Fruit fly (Drosophila melanogaster): Measurements from ENCODE around the gene Spf30.

The Spf30 gene

DNA sequence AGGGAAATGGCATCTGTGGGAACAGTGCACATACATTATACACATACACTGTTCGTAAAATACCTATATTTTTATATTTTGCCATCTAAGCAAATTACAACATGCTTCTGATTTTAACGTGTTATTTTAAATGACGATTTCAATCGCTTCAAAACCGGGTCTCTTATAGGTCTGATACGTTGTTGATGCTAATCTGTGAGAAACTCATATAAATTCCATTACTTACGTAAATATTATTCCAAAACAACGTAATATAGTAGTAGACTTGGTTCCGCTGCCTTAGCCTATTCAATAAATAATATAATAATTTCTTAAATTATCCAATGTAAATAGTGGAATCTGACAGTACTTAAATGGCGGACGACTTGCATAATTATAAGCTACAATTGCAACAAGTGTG, at the start of gene Spf30:
Gene Spf30, plus strand, starts transcription at position 252 of the 400 bp plus-strand sequence.
- TF ChIP-seq eve (GFP tag; optimal IDR thresholded peaks at IDR 0.05) (no peak), Ets97D (GFP tag; optimal IDR thresholded peaks at IDR 0.05) (peak; percentile 34), en (GFP tag; optimal IDR thresholded peaks at IDR 0.05) (no peak), pita (GFP tag; optimal IDR thresholded peaks at IDR 0.05) (no peak), CG6791 (GFP tag; IDR thresholded peaks at IDR 0.05; ENCODE audit: partially characterized antibody) (no peak), HLH4C (GFP tag; IDR thresholded peaks at IDR 0.05; ENCODE audit: partially characterized antibody) (no peak), esg (GFP tag; conservative IDR thresholded peaks at IDR 0.05) (no peak), CG17612 (GFP tag; IDR thresholded peaks at IDR 0.05) (no peak), ATbp (GFP tag; optimal IDR thresholded peaks at IDR 0.05) (no peak), ara (GFP tag; IDR thresholded peaks at IDR 0.05) (no peak), CG3995 (GFP tag; optimal IDR thresholded peaks at IDR 0.05) (peak; percentile 11), prd (optimal IDR thresholded peaks at IDR 0.05) (no peak), prd (GFP tag; IDR thresholded peaks at IDR 0.05) (no peak), CG11456 (GFP tag; IDR thresholded peaks at IDR 0.05) (no peak), croc (GFP tag; conservative IDR thresholded peaks at IDR 0.05) (no peak), Tbp (GFP tag; optimal IDR thresholded peaks at IDR 0.05) (no peak), insv (GFP tag; optimal IDR thresholded peaks at IDR 0.05) (no peak), PHDP (tag; optimal IDR thresholded peaks at IDR 0.05) (no peak), CG2202 (tag; optimal IDR thresholded peaks at IDR 0.05) (no peak), CG1024 (GFP tag; IDR thresholded peaks at IDR 0.05) (peak; percentile 99), CG2116 (GFP tag; optimal IDR thresholded peaks at IDR 0.05) (no peak), CG16815 (GFP tag; optimal IDR thresholded peaks at IDR 0.05) (no peak), CG32772 (GFP tag; IDR thresholded peaks at IDR 0.05) (no peak), CG7745 (tag; optimal IDR thresholded peaks at IDR 0.05) (no peak), Hsf (GFP tag; optimal IDR thresholded peaks at IDR 0.05) (no peak), lola (GFP tag; optimal IDR thresholded peaks at IDR 0.05) (peak in 1 of 3 experiments; percentile 28), row (GFP tag; IDR thresholded peaks at IDR 0.05) (peak; percentile 82), CG8089 (GFP tag; optimal IDR thresholded peaks at IDR 0.05) (peak; percentile 5), CG17359 (tag; optimal IDR thresholded peaks at IDR 0.05) (no peak), ind (GFP tag; optimal IDR thresholded peaks at IDR 0.05) (no peak), CG1529 (GFP tag; optimal IDR thresholded peaks at IDR 0.05) (no peak), CG11247 (GFP tag; IDR thresholded peaks at IDR 0.05) (no peak), CG2199 (GFP tag; IDR thresholded peaks at IDR 0.05) (no peak), CG9437 (GFP tag; optimal IDR thresholded peaks at IDR 0.05) (peak; percentile 98), slou (GFP tag; optimal IDR thresholded peaks at IDR 0.05) (no peak), pfk (GFP tag; optimal IDR thresholded peaks at IDR 0.05) (peak; percentile 86), CG31365 (tag; optimal IDR thresholded peaks at IDR 0.05) (no peak), amos (GFP tag; IDR thresholded peaks at IDR 0.05; ENCODE audit: partially characterized antibody) (no peak), CG6272 (GFP tag; IDR thresholded peaks at IDR 0.05) (no peak), ssp (GFP tag; IDR thresholded peaks at IDR 0.05) (peak; percentile 99), CG9215 (GFP tag; IDR thresholded peaks at IDR 0.05) (no peak), CG10462 (GFP tag; optimal IDR thresholded peaks at IDR 0.05) (no peak), CG7357 (GFP tag; IDR thresholded peaks at IDR 0.05) (peak; percentile 95), Dll (GFP tag; IDR thresholded peaks at IDR 0.05; ENCODE audit: partially characterized antibody) (no peak), gfzf (GFP tag; optimal IDR thresholded peaks at IDR 0.05) (no peak), BtbVII (GFP tag; optimal IDR thresholded peaks at IDR 0.05) (no peak), CG10267 (tag; optimal IDR thresholded peaks at IDR 0.05) (no peak), nmo (GFP tag; optimal IDR thresholded peaks at IDR 0.05) (peak; percentile 63), corto (GFP tag; optimal IDR thresholded peaks at IDR 0.05) (no peak), CG13424 (tag; optimal IDR thresholded peaks at IDR 0.05) (no peak), CG14710 (tag; optimal IDR thresholded peaks at IDR 0.05) (no peak), CG11723 (GFP tag; optimal IDR thresholded peaks at IDR 0.05) (peak; percentile 97)
